Worm (Caenorhabditis elegans): ENCODE measurements around the gene nhr-101.
A peak's percentile ranks its signal among the peaks of the same experiment; 100 is the strongest.

The nhr-101 gene

ce11 chrV:11610481-11610880 lies 40.2 kb downstream of the nhr-101 start, which contains the start of gene sas-5 (continued):
- TF ChIP-seq hlh-26 (GFP tag; conservative IDR thresholded peaks at IDR 0.05) (no peak), madf-8 (GFP tag; conservative IDR thresholded peaks at IDR 0.05) (peak; percentile 84), nfya-1 (tag; optimal IDR thresholded peaks at IDR 0.05; ENCODE audit: borderline replicate concordance, insufficient read depth) (no peak), F33H1.4 (GFP tag; IDR thresholded peaks at IDR 0.05) (peak; percentile 64), ama-1 (optimal IDR thresholded peaks at IDR 0.05) (no peak), ama-1 (GFP tag; optimal IDR thresholded peaks at IDR 0.05) (no peak), sea-2 (GFP tag; IDR thresholded peaks at IDR 0.05) (no peak), F23B12.7 (tag; optimal IDR thresholded peaks at IDR 0.05; ENCODE audit: insufficient read depth) (peak; percentile 78), rec-8 (tag; optimal IDR thresholded peaks at IDR 0.05) (peak in 1 of 2 experiments; percentile 50), hlh-12 (tag; optimal IDR thresholded peaks at IDR 0.05) (no peak), Y53F4B.3 (GFP tag; IDR thresholded peaks at IDR 0.05) (no peak), egl-44 (GFP tag; IDR thresholded peaks at IDR 0.05) (no peak), D2030.7 (GFP tag; IDR thresholded peaks at IDR 0.05) (peak; percentile 75), snpc-3.4 (tag; optimal IDR thresholded peaks at IDR 0.05) (peak; percentile 88), C17E4.6 (GFP tag; IDR thresholded peaks at IDR 0.05) (0 out of 2 replicates have a peak, but pooled peaks have one; percentile 22), K12H6.12 (tag; optimal IDR thresholded peaks at IDR 0.05) (peak; percentile 18), lin-40 (tag; optimal IDR thresholded peaks at IDR 0.05) (peak; percentile 51), nhr-27 (tag; optimal IDR thresholded peaks at IDR 0.05) (no peak), madf-3 (GFP tag; IDR thresholded peaks at IDR 0.05) (no peak), xnd-1 (tag; optimal IDR thresholded peaks at IDR 0.05) (peak; percentile 72), ccch-3 (GFP tag; optimal IDR thresholded peaks at IDR 0.05) (no peak), nhr-179 (tag; optimal IDR thresholded peaks at IDR 0.05) (no peak), dox-1 (GFP tag; IDR thresholded peaks at IDR 0.05) (peak; percentile 87), ceh-79 (tag; optimal IDR thresholded peaks at IDR 0.05) (no peak), rcor-1 (GFP tag; IDR thresholded peaks at IDR 0.05) (peak; percentile 77), dpff-1 (tag; optimal IDR thresholded peaks at IDR 0.05) (no peak), nfya-2 (GFP tag; IDR thresholded peaks at IDR 0.05) (no peak), let-526 (GFP tag; IDR thresholded peaks at IDR 0.05) (no peak), Y53G8AR.9 (GFP tag; conservative IDR thresholded peaks at IDR 0.05) (peak; percentile 57; the same call in 1 of the 2 replicates), gei-17 (GFP tag; optimal IDR thresholded peaks at IDR 0.05) (no peak), mel-28 (tag; optimal IDR thresholded peaks at IDR 0.05; ENCODE audit: borderline replicate concordance) (no peak), ztf-18 (tag; optimal IDR thresholded peaks at IDR 0.05) (peak; percentile 67), pbrm-1 (GFP tag; IDR thresholded peaks at IDR 0.05) (peak; percentile 82), aptf-3 (GFP tag; IDR thresholded peaks at IDR 0.05) (no peak), B0035.1 (tag; optimal IDR thresholded peaks at IDR 0.05) (no peak), ceh-100 (GFP tag; IDR thresholded peaks at IDR 0.05) (peak; percentile 82), F57C9.4 (tag; optimal IDR thresholded peaks at IDR 0.05) (no peak), sdz-38 (tag; optimal IDR thresholded peaks at IDR 0.05) (no peak), mcd-1 (GFP tag; IDR thresholded peaks at IDR 0.05) (peak; percentile 76), ZK185.1 (tag; optimal IDR thresholded peaks at IDR 0.05; ENCODE audit: poor library complexity, severe bottlenecking) (peak; percentile 73), mes-4 (tag; optimal IDR thresholded peaks at IDR 0.05) (no peak), ztf-6 (GFP tag; IDR thresholded peaks at IDR 0.05) (no peak), ceh-58 (GFP tag; IDR thresholded peaks at IDR 0.05) (no peak), fkh-3 (tag; optimal IDR thresholded peaks at IDR 0.05) (no peak), tbp1 (GFP tag; optimal IDR thresholded peaks at IDR 0.05) (no peak), zfh-2 (GFP tag; conservative IDR thresholded peaks at IDR 0.05) (no peak), attf-5 (GFP tag; optimal IDR thresholded peaks at IDR 0.05) (peak; percentile 54), lin-26 (GFP tag; IDR thresholded peaks at IDR 0.05) (peak; percentile 35; the same call in 1 of the 2 replicates), nhr-90 (tag; optimal IDR thresholded peaks at IDR 0.05) (peak; percentile 9), madf-10 (tag; optimal IDR thresholded peaks at IDR 0.05) (peak; percentile 54)

Data from whole organism, young adult.